Worm (Caenorhabditis elegans): Measurements from ENCODE around the gene C27F2.4.

ce11 chrIII:4910956-4911355, 49.1 kb downstream of the C27F2.4 start, which contains the start of gene F26F4.2:
- TF ChIP-seq mab-5 (tag; optimal IDR thresholded peaks at IDR 0.05) (no peak), snpc-4 (tag; optimal IDR thresholded peaks at IDR 0.05) (no peak), ceh-39 (tag; optimal IDR thresholded peaks at IDR 0.05) (no peak), lsy-2 (tag; optimal IDR thresholded peaks at IDR 0.05) (no peak), unc-62 (GFP tag; optimal IDR thresholded peaks at IDR 0.05) (no peak), ces-1 (GFP tag; optimal IDR thresholded peaks at IDR 0.05) (no peak), lin-13 (tag; optimal IDR thresholded peaks at IDR 0.05) (no peak), nhr-28 (tag; optimal IDR thresholded peaks at IDR 0.05) (no peak), lin-32 (GFP tag; optimal IDR thresholded peaks at IDR 0.05) (no peak), unc-120 (tag; optimal IDR thresholded peaks at IDR 0.05; ENCODE audit: poor library complexity, severe bottlenecking) (no peak), unc-39 (tag; optimal IDR thresholded peaks at IDR 0.05) (no peak), drap-1 (GFP tag; optimal IDR thresholded peaks at IDR 0.05) (no peak), mep-1 (tag; optimal IDR thresholded peaks at IDR 0.05) (no peak)
